Worm (Caenorhabditis elegans) whole organism, L4 larva: ENCODE measurements around the gene T26H5.4.

ENCODE experiments used
- F44E2.7 ChIP-seq: fragments of 200-800 bp; sonication (Bioruptor generic); IDR thresholded peaks from 2 replicates; pipeline ENCODE4 v2.1.2; 2022; ENCODE audit warnings: missing genetic modification characterization, missing compliant biosample characterization
- F49E8.2 ChIP-seq: sonication (generic microtip); optimal IDR thresholded peaks from 2 replicates; lab custom pipeline; 2016; ENCODE audit warnings: missing compliant biosample characterization, mild to moderate bottlenecking, missing genetic modification characterization, borderline replicate concordance
- R02D3.7 ChIP-seq: fragments of 150-350 bp; sonication (generic microtip); optimal IDR thresholded peaks from 3 replicates; lab custom pipeline; 2014; ENCODE audit warnings: missing biosample characterization, missing genetic modification characterization
- T26A8.4 ChIP-seq: fragments of 200-800 bp; sonication (Bioruptor generic); IDR thresholded peaks from 2 replicates; pipeline ENCODE4 v1.3.6; 2022; ENCODE audit warnings: missing genetic modification characterization, missing compliant biosample characterization
- Y105C5A.15 ChIP-seq: fragments of 200-800 bp; sonication (Bioruptor generic); IDR thresholded peaks from 2 replicates; pipeline ENCODE4 v1.3.6; 2022; ENCODE audit warnings: missing genetic modification characterization, missing compliant biosample characterization
- aly-2 ChIP-seq: sonication (generic microtip); optimal IDR thresholded peaks from 2 replicates; lab custom pipeline; 2018; ENCODE audit warnings: missing biosample characterization, missing genetic modification characterization
- ama-1 ChIP-seq: fragments of 150-350 bp; optimal IDR thresholded peaks from 2 replicates; lab custom pipeline; 2014; ENCODE audit warnings: inconsistent platforms, mixed read lengths
- arid-1 ChIP-seq: fragments of 200-800 bp; sonication (Bioruptor generic); conservative IDR thresholded peaks from 2 replicates; pipeline ENCODE4 v1.3.6; 2022; ENCODE audit warnings: missing genetic modification reagents, missing genetic modification characterization, missing compliant biosample characterization
- ceh-32 ChIP-seq: sonication (generic microtip); optimal IDR thresholded peaks from 2 replicates; lab custom pipeline; 2016; ENCODE audit warnings: mild to moderate bottlenecking, missing genetic modification characterization, missing compliant biosample characterization; ENCODE audit not compliant: poor library complexity
- ceh-44 ChIP-seq: fragments of 200-800 bp; sonication (Bioruptor generic); IDR thresholded peaks from 2 replicates; pipeline ENCODE4 v1.3.6; 2022; ENCODE audit warnings: missing genetic modification reagents, missing genetic modification characterization, missing compliant biosample characterization
- ceh-82 ChIP-seq: sonication (generic microtip); optimal IDR thresholded peaks from 2 replicates; lab custom pipeline; 2017; ENCODE audit warnings: missing biosample characterization, missing genetic modification characterization
- ces-1 ChIP-seq: fragments of 150-350 bp; sonication (generic microtip); optimal IDR thresholded peaks from 4 replicates; lab custom pipeline; 2014; ENCODE audit warnings: missing biosample characterization, missing genetic modification reagents, missing genetic modification characterization
- cey-2 ChIP-seq: sonication (generic microtip); optimal IDR thresholded peaks from 3 replicates; lab custom pipeline; 2017; ENCODE audit warnings: missing genetic modification characterization, mild to moderate bottlenecking, missing compliant biosample characterization, antibody characterized with exemption, borderline replicate concordance; ENCODE audit not compliant: insufficient read depth
- ctbp-1 ChIP-seq: fragments of 200-800 bp; sonication (Bioruptor generic); IDR thresholded peaks from 2 replicates; pipeline ENCODE4 v1.3.6; 2022; ENCODE audit warnings: missing genetic modification reagents, missing genetic modification characterization, missing compliant biosample characterization
- daf-19 ChIP-seq: fragments of 200-800 bp; sonication (Bioruptor generic); conservative IDR thresholded peaks from 2 replicates; pipeline ENCODE4 v1.3.6; 2022; ENCODE audit warnings: missing genetic modification characterization, missing compliant biosample characterization
- dmd-6 ChIP-seq: fragments of 200-800 bp; sonication (Bioruptor generic); IDR thresholded peaks from 2 replicates; pipeline ENCODE4 v1.3.6; 2022; ENCODE audit warnings: missing genetic modification reagents, missing genetic modification characterization, missing compliant biosample characterization
- dpl-1 ChIP-seq: fragments of 150-350 bp; optimal IDR thresholded peaks from 2 replicates; lab custom pipeline; 2014; ENCODE audit warnings: missing biosample characterization, missing genetic modification reagents, missing genetic modification characterization
- duxl-1 ChIP-seq: sonication (generic microtip); optimal IDR thresholded peaks from 2 replicates; lab custom pipeline; 2016; ENCODE audit warnings: mild to moderate bottlenecking, missing genetic modification characterization, moderate library complexity, missing compliant biosample characterization; ENCODE audit not compliant: poor library complexity
- egl-27 ChIP-seq: sonication (generic microtip); optimal IDR thresholded peaks from 3 replicates; lab custom pipeline; 2017; ENCODE audit warnings: missing biosample characterization, missing genetic modification reagents, missing genetic modification characterization
- fkh-10 ChIP-seq: fragments of 150-350 bp; optimal IDR thresholded peaks from 2 replicates; lab custom pipeline; 2014; ENCODE audit warnings: missing biosample characterization, missing genetic modification reagents, missing genetic modification characterization
- hif-1 ChIP-seq, 2 experiments: sonication (generic microtip); optimal IDR thresholded peaks; 2 replicates each; lab custom pipeline; 2016 to 2017; ENCODE audit warnings: missing compliant biosample characterization in 2 of 2, missing genetic modification characterization in 2 of 2, missing genetic modification reagents in 2 of 2, missing genotype in 2 of 2, mild to moderate bottlenecking in 1 of 2
- hlh-11 ChIP-seq: fragments of 200-800 bp; sonication (Bioruptor generic); optimal IDR thresholded peaks from 2 replicates; lab custom pipeline; 2018; ENCODE audit warnings: mild to moderate bottlenecking, missing genetic modification characterization, missing compliant biosample characterization
- hlh-30 ChIP-seq: sonication (generic microtip); optimal IDR thresholded peaks from 2 replicates; lab custom pipeline; 2017; ENCODE audit warnings: antibody characterized with exemption, mild to moderate bottlenecking, missing genetic modification characterization, missing compliant biosample characterization; ENCODE audit not compliant: insufficient read depth
- lin-1 ChIP-seq: fragments of 200-800 bp; sonication (Bioruptor generic); IDR thresholded peaks from 2 replicates; pipeline ENCODE4 v1.3.6; 2022; ENCODE audit warnings: missing genetic modification reagents, missing genetic modification characterization, missing compliant biosample characterization
- lin-15B ChIP-seq: fragments of 150-350 bp; sonication (generic microtip); optimal IDR thresholded peaks from 3 replicates; lab custom pipeline; 2014; ENCODE audit warnings: missing biosample characterization, missing genetic modification characterization
- lin-38 ChIP-seq: fragments of 200-800 bp; sonication (Bioruptor generic); IDR thresholded peaks from 2 replicates; pipeline ENCODE4 v1.3.6; 2022; ENCODE audit warnings: missing genetic modification reagents, missing genetic modification characterization, missing compliant biosample characterization
- lir-3 ChIP-seq: sonication (generic microtip); optimal IDR thresholded peaks from 2 replicates; lab custom pipeline; 2016; ENCODE audit warnings: mild to moderate bottlenecking, missing genetic modification characterization, missing compliant biosample characterization
- lsy-2 ChIP-seq, 2 experiments: fragments of 150-350 bp in 1 of 2; sonication (generic microtip) in 1 of 2; optimal IDR thresholded peaks; 2 replicates each; lab custom pipeline; 2014 to 2017; ENCODE audit warnings: missing biosample characterization in 2 of 2, missing genetic modification characterization in 2 of 2
- mdt-29 ChIP-seq: fragments of 200-800 bp; sonication (Bioruptor generic); IDR thresholded peaks from 2 replicates; pipeline ENCODE4 v1.3.6; 2022; ENCODE audit warnings: missing genetic modification reagents, missing genetic modification characterization, missing compliant biosample characterization
- mxl-3 ChIP-seq: fragments of 200-800 bp; sonication (Bioruptor generic); optimal IDR thresholded peaks from 2 replicates; lab custom pipeline; 2018; ENCODE audit warnings: mild to moderate bottlenecking, missing genetic modification characterization, missing compliant biosample characterization
- nhr-10 ChIP-seq: fragments of 150-350 bp; optimal IDR thresholded peaks from 2 replicates; lab custom pipeline; 2014; ENCODE audit warnings: missing biosample characterization, missing genetic modification characterization
- nhr-11 ChIP-seq: fragments of 150-350 bp; optimal IDR thresholded peaks from 2 replicates; lab custom pipeline; 2014; ENCODE audit warnings: missing biosample characterization, missing genetic modification characterization
- nhr-111 ChIP-seq: fragments of 200-800 bp; sonication (Bioruptor generic); optimal IDR thresholded peaks from 2 replicates; lab custom pipeline; 2018; ENCODE audit warnings: mild to moderate bottlenecking, missing genetic modification characterization, missing compliant biosample characterization
- nhr-25 ChIP-seq: sonication (generic microtip); optimal IDR thresholded peaks from 2 replicates; lab custom pipeline; 2017; ENCODE audit warnings: missing genetic modification characterization, mild to moderate bottlenecking, missing compliant biosample characterization, antibody characterized with exemption, moderate library complexity, borderline replicate concordance; ENCODE audit not compliant: insufficient read depth
- nhr-42 ChIP-seq: fragments of 200-800 bp; sonication (Bioruptor generic); IDR thresholded peaks from 2 replicates; pipeline ENCODE4 v1.3.6; 2022; ENCODE audit warnings: missing genetic modification characterization, missing compliant biosample characterization
- nhr-76 ChIP-seq: fragments of 150-350 bp; optimal IDR thresholded peaks from 2 replicates; lab custom pipeline; 2014; ENCODE audit warnings: missing biosample characterization, missing genetic modification characterization
- pha-4 ChIP-seq, 2 experiments: fragments of 150-350 bp in 1 of 2; fragments of 200-800 bp in 1 of 2; sonication (Bioruptor generic) in 1 of 2; IDR thresholded peaks in 1 of 2; optimal IDR thresholded peaks in 1 of 2; 2 replicates each; pipeline versions ENCODE4 v1.3.6 to Lab custom; 2014 to 2022; ENCODE audit warnings: missing genetic modification characterization in 2 of 2, missing genetic modification reagents in 2 of 2, missing biosample characterization in 1 of 2, missing compliant biosample characterization in 1 of 2
- php-3 ChIP-seq: fragments of 200-800 bp; sonication (Bioruptor generic); IDR thresholded peaks from 2 replicates; pipeline ENCODE4 v1.3.6; 2022; ENCODE audit warnings: missing genetic modification reagents, missing genetic modification characterization, missing compliant biosample characterization
- saeg-2 ChIP-seq: fragments of 200-800 bp; sonication (Bioruptor generic); IDR thresholded peaks from 2 replicates; pipeline ENCODE4 v1.3.6; 2022; ENCODE audit warnings: missing genetic modification reagents, missing genetic modification characterization, missing compliant biosample characterization
- set-16 ChIP-seq: fragments of 200-800 bp; sonication (Bioruptor generic); IDR thresholded peaks from 2 replicates; pipeline ENCODE4 v1.3.6; 2022; ENCODE audit warnings: missing genetic modification reagents, missing genetic modification characterization, missing compliant biosample characterization
- skn-1 ChIP-seq: fragments of 150-350 bp; optimal IDR thresholded peaks from 2 replicates; lab custom pipeline; 2014; ENCODE audit warnings: missing biosample characterization, missing genetic modification characterization
- spr-1 ChIP-seq: sonication (generic microtip); optimal IDR thresholded peaks from 2 replicates; lab custom pipeline; 2016; ENCODE audit warnings: mild to moderate bottlenecking, missing genetic modification characterization, missing compliant biosample characterization
- unc-62 ChIP-seq, 3 experiments: fragments of 150-350 bp in 1 of 3; sonication (generic microtip); optimal IDR thresholded peaks in 2 of 3; peaks in 1 of 3; 1 replicate in 1 of 3; 2 replicates in 2 of 3; lab custom pipeline; 2014 to 2017; ENCODE audit warnings: missing biosample characterization in 3 of 3, missing genetic modification characterization in 3 of 3, missing genetic modification reagents in 3 of 3, missing genotype in 1 of 3
- vab-7 ChIP-seq: fragments of 200-800 bp; sonication (Bioruptor generic); IDR thresholded peaks from 2 replicates; pipeline ENCODE4 v1.3.6; 2022; ENCODE audit warnings: missing genetic modification reagents, missing genetic modification characterization, missing compliant biosample characterization
- zag-1 ChIP-seq: fragments of 150-350 bp; optimal IDR thresholded peaks from 2 replicates; lab custom pipeline; 2014; ENCODE audit warnings: missing biosample characterization, missing genetic modification characterization
- zfp-2 ChIP-seq: sonication (generic microtip); optimal IDR thresholded peaks from 2 replicates; lab custom pipeline; 2016; ENCODE audit warnings: mild to moderate bottlenecking, missing genetic modification characterization, missing compliant biosample characterization
- zip-11 ChIP-seq: fragments of 200-800 bp; sonication (Bioruptor generic); IDR thresholded peaks from 2 replicates; pipeline ENCODE4 v1.3.6; 2022; ENCODE audit warnings: missing genetic modification characterization, missing compliant biosample characterization
- zip-2 ChIP-seq: fragments of 150-350 bp; optimal IDR thresholded peaks from 2 replicates; lab custom pipeline; 2014; ENCODE audit warnings: missing biosample characterization, missing genetic modification characterization
- ztf-11 ChIP-seq: fragments of 150-350 bp; optimal IDR thresholded peaks from 2 replicates; lab custom pipeline; 2014; ENCODE audit warnings: missing biosample characterization, missing genetic modification characterization
- ztf-7 ChIP-seq: fragments of 150-350 bp; optimal IDR thresholded peaks from 2 replicates; lab custom pipeline; 2014; ENCODE audit warnings: missing biosample characterization, missing genetic modification characterization

The T26H5.4 gene

ce11 chrV:15479825-15480224, 31.3 kb upstream of the T26H5.4 start (continued):
- TF ChIP-seq lsy-2 (tag; optimal IDR thresholded peaks at IDR 0.05; lab: Kevin White, UChicago) = no peak
- TF ChIP-seq T26A8.4 = no peak
- TF ChIP-seq ceh-32 (tag; lab: Kevin White, UChicago) = no peak
- TF ChIP-seq skn-1 (tag; lab: Kevin White, UChicago) = no peak
- TF ChIP-seq saeg-2 (GFP tag; lab: Robert Waterston, UW) = no peak
- TF ChIP-seq nhr-42 (GFP tag; lab: Robert Waterston, UW) = no peak
- TF ChIP-seq Y105C5A.15 (GFP tag; lab: Robert Waterston, UW) = no peak
- no peak for TF ChIP-seq lin-38 (GFP tag; lab: Robert Waterston, UW)
- no peak for TF ChIP-seq zag-1 (tag; lab: Kevin White, UChicago)
- TF ChIP-seq ctbp-1 (GFP tag; lab: Robert Waterston, UW) = no peak
- no peak for TF ChIP-seq nhr-111 (GFP tag; lab: Kevin White, UChicago)
- no peak for TF ChIP-seq nhr-11 (tag; lab: Kevin White, UChicago)
- no peak for TF ChIP-seq mdt-29 (GFP tag; lab: Robert Waterston, UW)
- no peak for TF ChIP-seq egl-27 (tag; lab: Kevin White, UChicago)
- TF ChIP-seq php-3 (GFP tag; lab: Robert Waterston, UW) = no peak
- no peak for TF ChIP-seq set-16 (GFP tag; lab: Robert Waterston, UW)
- no peak for TF ChIP-seq cey-2 (tag; lab: Kevin White, UChicago)
- TF ChIP-seq pha-4 (GFP tag; IDR thresholded peaks at IDR 0.05; lab: Robert Waterston, UW) = peak; percentile 13; the same call in 1 of the 2 replicates
- TF ChIP-seq pha-4 (tag; optimal IDR thresholded peaks at IDR 0.05; lab: Kevin White, UChicago) = no peak
- no peak for TF ChIP-seq ztf-11
- TF ChIP-seq hlh-11 (tag; lab: Kevin White, UChicago) = peak; percentile 2
- 0 out of 2 replicates have a peak, but pooled peaks have one; percentile 28 for TF ChIP-seq vab-7 (GFP tag; lab: Robert Waterston, UW)
- TF ChIP-seq lin-15B = no peak
- TF ChIP-seq nhr-10 = no peak
- 0 out of 2 replicates have a peak, but pooled peaks have one; percentile 32 for TF ChIP-seq lin-1 (GFP tag; lab: Robert Waterston, UW)
- no peak for TF ChIP-seq daf-19 (GFP tag; lab: Robert Waterston, UW)
- TF ChIP-seq nhr-25 (tag; lab: Kevin White, UChicago) = no peak
- TF ChIP-seq F44E2.7 = no peak
- TF ChIP-seq hif-1 (tag; optimal IDR thresholded peaks at IDR 0.05; lab: Kevin White, UChicago) = no peak
- TF ChIP-seq ceh-82 (tag; lab: Kevin White, UChicago) = no peak
- peak; percentile 14 for TF ChIP-seq duxl-1 (tag; lab: Kevin White, UChicago)
- no peak for TF ChIP-seq dpl-1
- no peak for TF ChIP-seq zfp-2 (tag; lab: Kevin White, UChicago)
- no peak for TF ChIP-seq ama-1 (lab: Kevin White, UChicago)
- TF ChIP-seq ceh-44 (GFP tag; lab: Robert Waterston, UW) = no peak
- TF ChIP-seq spr-1 = peak; percentile 36
- no peak for TF ChIP-seq hlh-30 (tag; lab: Kevin White, UChicago)
- TF ChIP-seq mxl-3 (GFP tag; lab: Kevin White, UChicago) = no peak
- no peak for TF ChIP-seq unc-62 (GFP tag; optimal IDR thresholded peaks at IDR 0.05 in 1 of 2; lab: Kevin White, UChicago)
- no peak for TF ChIP-seq unc-62 (tag; optimal IDR thresholded peaks at IDR 0.05; lab: Kevin White, UChicago)
- TF ChIP-seq ztf-7 = no peak
- TF ChIP-seq dmd-6 (GFP tag; lab: Robert Waterston, UW) = no peak
- no peak for TF ChIP-seq nhr-76
- TF ChIP-seq zip-2 = no peak
- TF ChIP-seq fkh-10 (GFP tag; lab: Kevin White, UChicago) = no peak
- no peak for TF ChIP-seq lir-3 (tag; lab: Kevin White, UChicago)
- TF ChIP-seq zip-11 = no peak
- TF ChIP-seq R02D3.7 (tag; lab: Kevin White, UChicago) = no peak
- TF ChIP-seq ces-1 (GFP tag; lab: Kevin White, UChicago) = no peak
- no peak for TF ChIP-seq aly-2 (tag; lab: Kevin White, UChicago)
- TF ChIP-seq F49E8.2 (tag; lab: Kevin White, UChicago) = no peak
- TF ChIP-seq arid-1 (GFP tag; lab: Robert Waterston, UW) = peak; percentile 56; the same call in 1 of the 2 replicates
